Fruit fly (Drosophila melanogaster) whole organism, pupa: ENCODE results near the gene Osi16.

Experiments
- CG10348 ChIP-seq: fragments of 200-800 bp; sonication (Bioruptor generic); IDR thresholded peaks from 2 replicates; pipeline ENCODE4 v1.3.6; 2022; ENCODE audit warnings: missing biosample characterization, missing genetic modification characterization
- gl ChIP-seq: fragments of 200-800 bp; sonication (Bioruptor generic); optimal IDR thresholded peaks from 2 replicates; lab custom pipeline; 2018; ENCODE audit warnings: missing biosample characterization, mild to moderate bottlenecking, missing genetic modification characterization

DNA sequence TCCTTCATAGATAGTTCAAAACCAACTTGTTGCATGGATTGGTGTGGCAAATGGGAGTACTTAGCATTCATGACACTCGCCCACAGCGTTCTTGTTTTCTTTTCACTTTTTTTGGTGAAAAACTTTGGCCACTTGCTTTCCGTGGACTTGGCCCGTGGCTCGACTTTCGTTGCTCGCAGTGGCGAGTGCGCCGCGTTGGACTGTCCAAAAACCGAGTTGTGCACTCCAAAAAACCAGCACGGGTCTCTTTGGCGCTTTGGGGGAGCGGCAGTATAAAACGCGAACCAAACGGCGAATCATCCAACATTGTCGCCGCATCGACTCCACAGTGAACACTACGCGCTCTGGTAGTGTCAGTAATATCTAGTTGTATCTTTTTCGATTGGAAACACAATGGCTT is 34.7 kb downstream of the Osi16 start, which contains the start of gene Osi20:
- TF ChIP-seq CG10348 (GFP tag; lab: Robert Waterston, UW): no peak
- TF ChIP-seq gl: no peak
